Worm (Caenorhabditis elegans) whole organism, L4 larva: ENCODE measurements around the gene ida-1.

Experiments
- mep-1 ChIP-seq: fragments of 150-350 bp; sonication (generic microtip); optimal IDR thresholded peaks from 3 replicates; lab custom pipeline; 2014; ENCODE audit warnings: missing biosample characterization, missing genetic modification characterization
- nhr-11 ChIP-seq: fragments of 150-350 bp; optimal IDR thresholded peaks from 2 replicates; lab custom pipeline; 2014; ENCODE audit warnings: missing biosample characterization, missing genetic modification characterization
- nhr-25 ChIP-seq: sonication (generic microtip); optimal IDR thresholded peaks from 2 replicates; lab custom pipeline; 2017; ENCODE audit warnings: missing genetic modification characterization, mild to moderate bottlenecking, missing compliant biosample characterization, antibody characterized with exemption, moderate library complexity, borderline replicate concordance; ENCODE audit not compliant: insufficient read depth
- unc-62 ChIP-seq, 3 experiments: fragments of 150-350 bp in 1 of 3; sonication (generic microtip); optimal IDR thresholded peaks in 2 of 3; peaks in 1 of 3; 1 replicate in 1 of 3; 2 replicates in 2 of 3; lab custom pipeline; 2014 to 2017; ENCODE audit warnings: missing biosample characterization in 3 of 3, missing genetic modification characterization in 3 of 3, missing genetic modification reagents in 3 of 3, missing genotype in 1 of 3
- zip-2 ChIP-seq: fragments of 150-350 bp; optimal IDR thresholded peaks from 2 replicates; lab custom pipeline; 2014; ENCODE audit warnings: missing biosample characterization, missing genetic modification characterization

ce11 chrIII:5717173-5717748 is 38.1 kb upstream of the ida-1 start:
- TF ChIP-seq nhr-25 (tag; lab: Kevin White, UChicago): no peak
- no peak for TF ChIP-seq zip-2 (tag; lab: Kevin White, UChicago)
- no peak for TF ChIP-seq mep-1 (tag; lab: Kevin White, UChicago)
- peak in 1 of 2 experiments; percentile 85 for TF ChIP-seq unc-62 (GFP tag; optimal IDR thresholded peaks at IDR 0.05 in 1 of 2; lab: Kevin White, UChicago)
- TF ChIP-seq unc-62 (tag; optimal IDR thresholded peaks at IDR 0.05; lab: Kevin White, UChicago): no peak
- TF ChIP-seq nhr-11 (tag; lab: Kevin White, UChicago): no peak
